Fruit fly (Drosophila melanogaster): Measurements from ENCODE around the gene CG33489.

CG33489 gene

DNA sequence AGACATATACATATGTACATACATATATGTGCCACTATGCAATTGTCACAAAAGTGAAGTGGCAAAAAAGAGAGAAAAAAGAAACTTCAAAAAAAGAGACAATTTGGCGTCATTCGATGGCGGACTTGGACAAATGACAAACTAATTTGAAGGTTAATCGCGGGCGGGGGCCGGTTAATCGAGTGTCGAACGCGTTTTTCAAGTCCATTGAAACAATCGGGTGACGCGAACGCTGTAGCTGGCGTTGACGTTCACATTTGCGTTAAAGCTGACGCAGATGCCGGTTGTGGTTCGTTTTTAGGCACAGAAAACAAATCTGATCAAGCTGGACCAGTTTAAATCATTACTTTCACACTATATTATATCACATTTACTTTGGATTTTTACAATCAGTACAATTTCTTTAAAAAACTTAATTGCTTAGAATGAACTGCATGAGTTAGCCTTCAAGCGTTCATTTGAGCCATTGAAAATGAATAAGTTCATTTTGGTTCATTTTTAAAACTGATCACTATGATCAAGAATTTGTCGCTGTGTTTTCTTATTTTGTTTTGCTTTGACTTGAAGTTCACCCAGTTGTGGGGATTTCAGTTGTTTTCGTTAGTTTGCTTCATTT is 43.0 kb downstream of the CG33489 start (continued):
- peak; percentile 33 for TF ChIP-seq CG6792 (GFP tag; optimal IDR thresholded peaks at IDR 0.05)
- TF ChIP-seq ss (GFP tag; optimal IDR thresholded peaks at IDR 0.05): no peak
- peak; percentile 79 for TF ChIP-seq Eip78C (GFP tag)
- TF ChIP-seq CG3919 (GFP tag; optimal IDR thresholded peaks at IDR 0.05): peak; percentile 22
- peak; percentile 59 for TF ChIP-seq CG32006 (GFP tag; optimal IDR thresholded peaks at IDR 0.05)
- TF ChIP-seq CG6276 (GFP tag; optimal IDR thresholded peaks at IDR 0.05): no peak
- TF ChIP-seq achi (GFP tag; optimal IDR thresholded peaks at IDR 0.05): peak; percentile 43
- TF ChIP-seq Met (GFP tag; optimal IDR thresholded peaks at IDR 0.05): peak; percentile 61

DNA sequence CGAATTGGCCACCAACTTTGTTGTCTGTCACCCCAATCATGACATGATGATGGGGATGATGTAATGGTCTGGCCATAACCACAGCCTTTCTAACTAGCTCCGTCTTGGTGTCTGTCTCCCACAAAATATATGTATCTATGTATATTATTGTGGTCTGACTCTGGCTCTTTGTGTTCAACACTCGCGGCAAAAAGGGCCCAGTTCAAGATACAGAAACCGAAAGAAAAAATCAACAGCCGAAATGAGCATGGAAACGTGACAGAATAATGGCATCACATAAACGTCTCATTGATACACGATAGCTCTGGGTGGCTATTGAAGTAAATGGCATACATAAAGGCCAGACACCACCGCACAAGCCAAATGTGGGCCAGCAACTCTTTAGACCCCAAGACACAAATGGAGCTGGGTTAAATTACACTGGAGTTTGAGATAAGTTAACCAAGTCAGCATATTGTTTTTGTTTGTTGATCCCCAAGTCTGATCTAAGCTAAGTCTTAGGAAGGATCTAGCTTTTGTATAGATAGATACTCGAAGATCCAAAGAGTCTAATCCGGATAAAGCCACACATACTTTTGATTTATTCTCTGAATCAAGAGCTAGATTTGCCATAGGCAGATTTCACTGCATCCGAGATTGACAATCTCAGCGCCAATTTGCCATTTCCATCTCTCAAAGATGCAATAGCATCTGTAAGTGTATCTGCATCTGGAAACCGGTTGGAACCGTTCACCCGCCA is 44.7 kb downstream of the CG33489 start:
- TF ChIP-seq CG32006 (GFP tag; optimal IDR thresholded peaks at IDR 0.05) (peak; percentile 46), CG3032 (tag; optimal IDR thresholded peaks at IDR 0.05) (peak; percentile 7), CG6276 (GFP tag; optimal IDR thresholded peaks at IDR 0.05) (peak; percentile 28), CG6808 (GFP tag; optimal IDR thresholded peaks at IDR 0.05) (no peak), ss (GFP tag; optimal IDR thresholded peaks at IDR 0.05) (no peak), Eip78C (GFP tag) (peak; percentile 56), CG3919 (GFP tag; optimal IDR thresholded peaks at IDR 0.05) (no peak), CG1621 (tag; optimal IDR thresholded peaks at IDR 0.05) (no peak), CG31627 (GFP tag; optimal IDR thresholded peaks at IDR 0.05) (no peak), CG15336 (GFP tag; IDR thresholded peaks at IDR 0.05) (peak; percentile 15; the same call in 1 of the 2 replicates)

DNA sequence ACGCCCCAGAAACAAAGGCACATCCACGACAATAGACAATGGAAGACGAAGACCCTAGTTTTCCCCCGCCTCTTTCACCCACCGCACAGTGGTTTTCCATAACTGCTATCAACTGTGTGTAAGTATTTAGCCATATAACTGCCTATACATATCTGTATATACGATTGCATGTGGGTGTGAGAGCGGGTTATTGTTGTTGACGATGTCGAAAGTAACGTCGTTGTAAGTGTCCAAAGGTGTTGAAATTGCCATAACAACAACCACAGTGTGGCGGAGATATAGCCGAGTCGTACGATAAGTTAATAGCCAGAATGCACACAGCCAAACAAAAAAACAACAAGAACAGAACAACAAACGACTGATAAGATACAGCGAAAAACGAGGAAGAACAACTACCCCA is 45.5 kb downstream of the CG33489 start:
- TF ChIP-seq Eip78C (GFP tag) (peak; percentile 57), net (GFP tag; optimal IDR thresholded peaks at IDR 0.05) (no peak), cyc (GFP tag; optimal IDR thresholded peaks at IDR 0.05) (no peak), CG32006 (GFP tag; optimal IDR thresholded peaks at IDR 0.05) (no peak), Sox14 (GFP tag; optimal IDR thresholded peaks at IDR 0.05) (peak; percentile 17), CG10631 (GFP tag; optimal IDR thresholded peaks at IDR 0.05) (no peak), svp (GFP tag) (no peak), Eip93F (GFP tag; optimal IDR thresholded peaks at IDR 0.05) (peak; percentile 20), Blimp-1 (GFP tag; optimal IDR thresholded peaks at IDR 0.05) (no peak), Hr4 (GFP tag; optimal IDR thresholded peaks at IDR 0.05) (no peak), fkh (GFP tag; optimal IDR thresholded peaks at IDR 0.05) (peak; percentile 19)

DNA sequence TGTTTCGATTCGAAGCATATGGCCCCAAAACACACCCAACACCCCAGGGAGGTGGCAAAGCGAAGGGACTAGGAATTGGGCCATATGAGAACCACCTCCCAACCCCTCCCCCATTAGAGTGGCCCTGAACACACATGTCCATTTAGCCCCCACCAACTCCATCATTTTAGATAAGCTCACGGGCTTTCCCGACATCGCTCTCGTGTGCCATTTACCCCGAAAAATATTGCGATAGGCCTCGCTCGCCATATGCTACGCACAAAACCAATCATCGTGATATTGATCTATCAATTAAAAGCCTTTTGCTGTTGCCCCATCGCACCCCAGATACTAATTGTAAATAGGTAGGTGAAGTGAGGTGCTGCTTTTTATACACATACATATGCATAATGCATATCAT is 46.5 kb downstream of the CG33489 start:
- TF ChIP-seq CG6854 (GFP tag; optimal IDR thresholded peaks at IDR 0.05) (no peak), eg (GFP tag; IDR thresholded peaks at IDR 0.05) (no peak), Ets96B (tag; optimal IDR thresholded peaks at IDR 0.05) (no peak), dsx (GFP tag; optimal IDR thresholded peaks at IDR 0.05; ENCODE audit: poor library complexity, severe bottlenecking) (no peak), Lpt (GFP tag; optimal IDR thresholded peaks at IDR 0.05) (no peak), fkh (GFP tag; optimal IDR thresholded peaks at IDR 0.05) (peak; percentile 61)

DNA sequence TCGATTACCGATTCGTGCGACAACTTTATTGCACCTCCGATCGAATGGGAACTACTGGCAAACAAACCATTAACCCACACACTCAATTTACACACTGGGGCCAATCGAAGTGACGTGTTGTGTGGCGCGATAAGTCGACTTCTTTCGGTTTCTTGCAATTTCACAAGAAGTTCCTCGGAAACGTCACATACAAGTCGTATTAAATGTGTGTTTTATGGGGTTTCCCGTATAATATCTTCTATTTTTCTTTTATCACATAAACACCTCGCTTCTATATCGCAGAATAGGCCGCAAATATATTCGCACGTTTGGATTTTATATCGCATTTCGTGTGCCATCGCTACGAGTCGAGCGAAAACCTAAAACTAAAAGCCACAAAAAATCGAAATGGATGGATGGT is 47.1 kb downstream of the CG33489 start:
- TF ChIP-seq Sox14 (GFP tag; optimal IDR thresholded peaks at IDR 0.05) (no peak), CG6163 (GFP tag; IDR thresholded peaks at IDR 0.05) (no peak), CG6808 (GFP tag; optimal IDR thresholded peaks at IDR 0.05) (no peak), CG6276 (GFP tag; optimal IDR thresholded peaks at IDR 0.05) (no peak), CG6854 (GFP tag; optimal IDR thresholded peaks at IDR 0.05) (no peak), Smox (GFP tag; optimal IDR thresholded peaks at IDR 0.05) (no peak), fkh (GFP tag; optimal IDR thresholded peaks at IDR 0.05) (no peak)

Data from whole organism, prepupa.